Fruit fly (Drosophila melanogaster) whole organism, embryonic: ENCODE results near the gene prg.

Source experiments
- BEAF-32 ChIP-seq: fragments of 200-800 bp; sonication (Bioruptor generic); optimal IDR thresholded peaks from 3 replicates; lab custom pipeline; 2017; ENCODE audit warnings: missing biosample characterization, missing genetic modification characterization, mild to moderate bottlenecking, moderate library complexity, missing genetic modification reagents
- Bgb ChIP-seq: fragments of 200-800 bp; sonication (Bioruptor generic); IDR thresholded peaks from 2 replicates; pipeline ENCODE4 v1.3.6; 2022; ENCODE audit warnings: missing biosample characterization, missing genetic modification characterization; ENCODE audit not compliant: partially characterized antibody
- Bteb2 ChIP-seq: fragments of 200-800 bp; sonication (Bioruptor generic); optimal IDR thresholded peaks from 2 replicates; lab custom pipeline; 2016; ENCODE audit warnings: missing biosample characterization, missing genetic modification characterization
- CG10209 ChIP-seq: fragments of 200-800 bp; sonication (Bioruptor generic); optimal IDR thresholded peaks from 3 replicates; lab custom pipeline; 2017; ENCODE audit warnings: missing biosample characterization, mild to moderate bottlenecking, missing genetic modification characterization, missing genetic modification reagents
- CG1024 ChIP-seq: fragments of 200-800 bp; sonication (Bioruptor generic); IDR thresholded peaks from 2 replicates; pipeline ENCODE4 v1.3.6; 2022; ENCODE audit warnings: missing biosample characterization, missing genetic modification characterization
- CG11398 ChIP-seq: fragments of 200-800 bp; sonication (Bioruptor generic); optimal IDR thresholded peaks from 2 replicates; lab custom pipeline; 2016; ENCODE audit warnings: missing biosample characterization, missing genetic modification characterization
- CG1233 ChIP-seq: fragments of 200-800 bp; sonication (Bioruptor generic); optimal IDR thresholded peaks from 4 replicates; lab custom pipeline; 2018; ENCODE audit warnings: missing biosample characterization, mild to moderate bottlenecking, missing genetic modification characterization
- CG13123 ChIP-seq: fragments of 200-800 bp; sonication (Bioruptor generic); optimal IDR thresholded peaks from 2 replicates; lab custom pipeline; 2016; ENCODE audit warnings: missing biosample characterization, missing genetic modification characterization
- CG13296 ChIP-seq: fragments of 200-800 bp; sonication (Bioruptor generic); optimal IDR thresholded peaks from 3 replicates; lab custom pipeline; 2018; ENCODE audit warnings: missing biosample characterization, mild to moderate bottlenecking, missing genetic modification characterization
- CG13624 ChIP-seq: fragments of 200-800 bp; sonication (Bioruptor generic); optimal IDR thresholded peaks from 2 replicates; lab custom pipeline; 2016; ENCODE audit warnings: missing biosample characterization, missing genetic modification characterization
- CG13775 ChIP-seq: fragments of 200-800 bp; sonication (Bioruptor generic); optimal IDR thresholded peaks from 3 replicates; lab custom pipeline; 2017; ENCODE audit warnings: missing biosample characterization, mild to moderate bottlenecking, missing genetic modification characterization
- CG14441 ChIP-seq: fragments of 200-800 bp; sonication (Bioruptor generic); IDR thresholded peaks from 2 replicates; pipeline ENCODE4 v1.3.6; 2022; ENCODE audit warnings: missing biosample characterization, missing genetic modification characterization
- CG15011 ChIP-seq: fragments of 200-800 bp; sonication (Bioruptor generic); optimal IDR thresholded peaks from 3 replicates; lab custom pipeline; 2018; ENCODE audit warnings: missing biosample characterization, mild to moderate bottlenecking, missing genetic modification characterization
- CG1832 ChIP-seq: fragments of 200-800 bp; sonication (Bioruptor generic); optimal IDR thresholded peaks from 2 replicates; lab custom pipeline; 2017; ENCODE audit warnings: missing biosample characterization, mild to moderate bottlenecking, missing genetic modification characterization, inconsistent platforms
- CG2712 ChIP-seq: fragments of 200-800 bp; optimal IDR thresholded peaks from 3 replicates; lab custom pipeline; 2019; ENCODE audit warnings: missing biosample characterization, mild to moderate bottlenecking, missing genetic modification characterization, moderate library complexity
- CG31224 ChIP-seq: fragments of 200-800 bp; sonication (Bioruptor generic); IDR thresholded peaks from 2 replicates; pipeline ENCODE4 v1.3.6; 2022; ENCODE audit warnings: missing biosample characterization, missing genetic modification characterization
- CG32772 ChIP-seq: fragments of 200-800 bp; sonication (Bioruptor generic); IDR thresholded peaks from 2 replicates; pipeline ENCODE4 v1.3.6; 2022; ENCODE audit warnings: missing biosample characterization, missing genetic modification characterization
- CG3407 ChIP-seq: fragments of 200-800 bp; sonication (Bioruptor generic); optimal IDR thresholded peaks from 2 replicates; lab custom pipeline; 2018; ENCODE audit warnings: missing biosample characterization, mild to moderate bottlenecking, missing genetic modification characterization
- CG4328 ChIP-seq: fragments of 200-800 bp; sonication (Bioruptor generic); optimal IDR thresholded peaks from 3 replicates; lab custom pipeline; 2017; ENCODE audit warnings: missing biosample characterization, missing genetic modification reagents, missing genetic modification characterization
- CG4707 ChIP-seq: fragments of 200-800 bp; sonication (Bioruptor generic); optimal IDR thresholded peaks from 2 replicates; lab custom pipeline; 2018; ENCODE audit warnings: missing biosample characterization, mild to moderate bottlenecking, missing genetic modification characterization, moderate library complexity
- CG5180 ChIP-seq: fragments of 200-800 bp; sonication (Bioruptor generic); optimal IDR thresholded peaks from 3 replicates; lab custom pipeline; 2017; ENCODE audit warnings: missing biosample characterization, missing genetic modification characterization, mild to moderate bottlenecking, moderate library complexity, missing genetic modification reagents
- CG8089 ChIP-seq: fragments of 200-800 bp; sonication (Bioruptor generic); optimal IDR thresholded peaks from 3 replicates; lab custom pipeline; 2016; ENCODE audit warnings: missing biosample characterization, missing genetic modification characterization
- CG8388 ChIP-seq: fragments of 200-800 bp; sonication (Bioruptor generic); optimal IDR thresholded peaks from 2 replicates; lab custom pipeline; 2019; ENCODE audit warnings: missing biosample characterization, mild to moderate bottlenecking, missing genetic modification characterization, moderate library complexity
- CG9437 ChIP-seq: fragments of 200-800 bp; sonication (Bioruptor generic); optimal IDR thresholded peaks from 2 replicates; lab custom pipeline; 2018; ENCODE audit warnings: missing biosample characterization, mild to moderate bottlenecking, missing genetic modification characterization
- Dll ChIP-seq: fragments of 200-800 bp; sonication (Bioruptor generic); IDR thresholded peaks from 4 replicates; pipeline ENCODE4 v1.3.6; 2022; ENCODE audit warnings: missing biosample characterization, missing genetic modification characterization; ENCODE audit not compliant: partially characterized antibody
- E2f2 ChIP-seq: fragments of 200-800 bp; sonication (Bioruptor generic); IDR thresholded peaks from 2 replicates; pipeline ENCODE4 v1.3.6; 2022; ENCODE audit warnings: missing biosample characterization, missing genetic modification characterization
- ERR ChIP-seq: fragments of 200-800 bp; sonication (Bioruptor generic); optimal IDR thresholded peaks from 2 replicates; lab custom pipeline; 2016; ENCODE audit warnings: missing biosample characterization, missing genetic modification characterization
- Gsc ChIP-seq: fragments of 200-800 bp; sonication (Bioruptor generic); IDR thresholded peaks from 2 replicates; pipeline ENCODE4 v1.3.6; 2022; ENCODE audit warnings: missing biosample characterization, missing genetic modification characterization
- H15 ChIP-seq: fragments of 200-800 bp; sonication (Bioruptor generic); IDR thresholded peaks from 3 replicates; pipeline ENCODE4 v1.3.6; 2022; ENCODE audit warnings: missing biosample characterization, missing genetic modification characterization
- MESR4 ChIP-seq: fragments of 200-800 bp; sonication (Bioruptor generic); optimal IDR thresholded peaks from 2 replicates; lab custom pipeline; 2018; ENCODE audit warnings: missing biosample characterization, mild to moderate bottlenecking, missing genetic modification characterization, moderate library complexity
- Med ChIP-seq: fragments of 200-800 bp; sonication (Bioruptor generic); peaks from one replicate; lab custom pipeline; 2016; ENCODE audit warnings: missing biosample characterization, missing genetic modification characterization, mild to moderate bottlenecking, inconsistent platforms, moderate library complexity
- Ptx1 ChIP-seq: fragments of 200-800 bp; sonication (Bioruptor generic); IDR thresholded peaks from 2 replicates; pipeline ENCODE4 v1.3.6; 2022; ENCODE audit warnings: missing biosample characterization, missing genetic modification characterization
- Tbp ChIP-seq: fragments of >200 bp; optimal IDR thresholded peaks from 2 replicates; lab custom pipeline; 2018; ENCODE audit warnings: missing biosample characterization, missing genetic modification characterization
- Vsx1 ChIP-seq: fragments of 200-800 bp; sonication (Bioruptor generic); optimal IDR thresholded peaks from 2 replicates; lab custom pipeline; 2017; ENCODE audit warnings: missing biosample characterization, mild to moderate bottlenecking, missing genetic modification characterization, missing genetic modification reagents
- aop ChIP-seq: fragments of 200-800 bp; sonication (Bioruptor generic); IDR thresholded peaks from 2 replicates; pipeline ENCODE4 v1.3.6; 2022; ENCODE audit warnings: missing biosample characterization, missing genetic modification characterization
- bbx ChIP-seq: fragments of 200-800 bp; sonication (Bioruptor generic); IDR thresholded peaks from 2 replicates; pipeline ENCODE4 v1.3.6; 2022; ENCODE audit warnings: missing biosample characterization, missing genetic modification characterization; ENCODE audit not compliant: partially characterized antibody
- cwo ChIP-seq: fragments of 200-800 bp; sonication (Bioruptor generic); optimal IDR thresholded peaks from 3 replicates; lab custom pipeline; 2017; ENCODE audit warnings: missing biosample characterization, missing genetic modification characterization, mild to moderate bottlenecking, moderate library complexity, missing genetic modification reagents
- dati ChIP-seq: fragments of 200-800 bp; sonication (Bioruptor generic); IDR thresholded peaks from 2 replicates; pipeline ENCODE4 v1.3.6; 2022; ENCODE audit warnings: missing biosample characterization, missing genetic modification characterization
- ewg ChIP-seq: fragments of 200-800 bp; sonication (Bioruptor generic); optimal IDR thresholded peaks from 3 replicates; lab custom pipeline; 2017; ENCODE audit warnings: mild to moderate bottlenecking, missing biosample characterization, missing genetic modification reagents, missing genetic modification characterization
- gcm ChIP-seq: fragments of 200-800 bp; sonication (Bioruptor generic); optimal IDR thresholded peaks from 2 replicates; lab custom pipeline; 2019; ENCODE audit warnings: missing biosample characterization, mild to moderate bottlenecking, missing genetic modification characterization, moderate library complexity
- gcm2 ChIP-seq: fragments of 200-800 bp; sonication (Bioruptor generic); optimal IDR thresholded peaks from 2 replicates; lab custom pipeline; 2016; ENCODE audit warnings: missing biosample characterization, missing genetic modification characterization
- gem ChIP-seq: fragments of 200-800 bp; sonication (Bioruptor generic); optimal IDR thresholded peaks from 2 replicates; lab custom pipeline; 2019; ENCODE audit warnings: missing biosample characterization, mild to moderate bottlenecking, missing genetic modification characterization, moderate library complexity
- jing ChIP-seq: fragments of 200-800 bp; sonication (Bioruptor generic); optimal IDR thresholded peaks from 2 replicates; lab custom pipeline; 2018; ENCODE audit warnings: missing biosample characterization, mild to moderate bottlenecking, missing genetic modification characterization
- mam ChIP-seq: fragments of 200-800 bp; sonication (Bioruptor generic); optimal IDR thresholded peaks from 3 replicates; lab custom pipeline; 2016; ENCODE audit warnings: missing biosample characterization, missing genetic modification characterization
- otp ChIP-seq: fragments of 200-800 bp; sonication (Bioruptor generic); IDR thresholded peaks from 3 replicates; pipeline ENCODE4, ENCODE4 v1.3.6; 2022; ENCODE audit warnings: missing biosample characterization, missing genetic modification characterization
- slbo ChIP-seq: fragments of 200-800 bp; sonication (Bioruptor generic); IDR thresholded peaks from 2 replicates; pipeline ENCODE4 v1.3.6; 2022; ENCODE audit warnings: missing biosample characterization, missing genetic modification characterization
- slou ChIP-seq: fragments of 200-800 bp; sonication (Bioruptor generic); optimal IDR thresholded peaks from 3 replicates; lab custom pipeline; 2016; ENCODE audit warnings: missing biosample characterization, missing genetic modification characterization
- stc ChIP-seq: fragments of 200-800 bp; sonication (Bioruptor generic); IDR thresholded peaks from 2 replicates; pipeline ENCODE4 v1.3.6; 2022; ENCODE audit warnings: missing biosample characterization, missing genetic modification characterization
- vfl ChIP-seq: fragments of 200-800 bp; sonication (Bioruptor generic); optimal IDR thresholded peaks from 2 replicates; lab custom pipeline; 2016; ENCODE audit warnings: missing biosample characterization, missing genetic modification characterization
- vnd ChIP-seq: fragments of 200-800 bp; sonication (Bioruptor generic); IDR thresholded peaks from 3 replicates; pipeline ENCODE4 v1.3.6; 2022; ENCODE audit warnings: missing biosample characterization, missing genetic modification characterization; ENCODE audit not compliant: partially characterized antibody
- zen2 ChIP-seq: fragments of 200-800 bp; sonication (Bioruptor generic); IDR thresholded peaks from 3 replicates; pipeline ENCODE4 v1.3.6; 2022; ENCODE audit warnings: missing biosample characterization, missing genetic modification characterization; ENCODE audit not compliant: partially characterized antibody

prg gene

DNA sequence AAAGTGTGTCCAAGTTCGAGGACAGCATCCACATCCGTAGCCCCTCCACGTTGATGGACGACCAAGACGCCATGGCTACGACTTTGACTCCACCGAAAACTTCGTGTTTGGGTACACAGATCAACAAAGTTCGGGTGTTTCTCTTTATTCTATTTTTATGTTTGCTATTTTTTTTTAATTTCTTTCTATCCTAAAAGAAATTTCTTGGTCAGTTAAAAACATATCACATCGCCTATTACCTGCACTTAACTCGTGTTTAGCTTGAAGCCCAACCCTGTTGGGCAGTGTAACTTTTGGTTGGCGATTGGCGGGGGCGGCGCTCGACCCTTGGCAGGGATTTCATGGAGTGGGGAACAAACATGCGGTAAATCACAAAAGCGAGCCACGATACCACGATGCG is 9.2 kb downstream of the prg start (continued):
- TF ChIP-seq cwo (GFP tag; lab: Kevin White, UChicago) (peak; percentile 48), zen2 (GFP tag; lab: Robert Waterston, UW) (no peak), gcm2 (GFP tag; lab: Kevin White, UChicago) (no peak), Ptx1 (GFP tag; lab: Robert Waterston, UW) (peak; percentile 73; the same call in 1 of the 2 replicates), vfl (GFP tag; lab: Kevin White, UChicago) (no peak), Gsc (0 out of 2 replicates have a peak, but pooled peaks have one; percentile 20), CG13123 (no peak), CG4328 (GFP tag; lab: Kevin White, UChicago) (no peak), CG13296 (GFP tag; lab: Kevin White, UChicago) (no peak), CG14441 (GFP tag; lab: Robert Waterston, UW) (peak; percentile 67), CG9437 (GFP tag; lab: Kevin White, UChicago) (no peak), Vsx1 (no peak), mam (no peak), bbx (GFP tag; lab: Robert Waterston, UW) (no peak), Dll (GFP tag; lab: Robert Waterston, UW) (no peak), CG5180 (GFP tag; lab: Kevin White, UChicago) (peak; percentile 32), vnd (GFP tag; lab: Robert Waterston, UW) (no peak), CG1233 (peak; percentile 54), CG13624 (peak; percentile 4), CG4707 (GFP tag; lab: Kevin White, UChicago) (no peak), CG8388 (peak; percentile 46), Bteb2 (GFP tag; lab: Kevin White, UChicago) (no peak), CG1832 (GFP tag; lab: Kevin White, UChicago) (no peak), CG11398 (GFP tag; lab: Kevin White, UChicago) (no peak), BEAF-32 (no peak), CG1024 (GFP tag; lab: Robert Waterston, UW) (no peak), slou (no peak), Med (GFP tag; lab: Kevin White, UChicago) (peak; percentile 89), jing (GFP tag; lab: Kevin White, UChicago) (peak; percentile 18), CG10209 (GFP tag; lab: Kevin White, UChicago) (peak; percentile 25), CG3407 (peak; percentile 9), Tbp (GFP tag; lab: Kevin White, UChicago) (no peak), gem (tag; lab: Kevin White, UChicago) (peak; percentile 66), CG13775 (peak; percentile 22), CG2712 (tag; lab: Kevin White, UChicago) (peak; percentile 71), H15 (GFP tag; lab: Robert Waterston, UW) (peak; percentile 65; the same call in 2 of the 3 replicates), ewg (GFP tag; lab: Kevin White, UChicago) (no peak), aop (GFP tag; lab: Robert Waterston, UW) (no peak), stc (GFP tag; lab: Robert Waterston, UW) (peak; percentile 72), CG8089 (GFP tag; lab: Kevin White, UChicago) (no peak), dati (no peak), CG15011 (GFP tag; lab: Kevin White, UChicago) (no peak), slbo (peak; percentile 59), ERR (no peak), Bgb (no peak), gcm (GFP tag; lab: Kevin White, UChicago) (peak; percentile 28), CG31224 (GFP tag; lab: Robert Waterston, UW) (no peak), MESR4 (GFP tag; lab: Kevin White, UChicago) (no peak), otp (GFP tag; lab: Robert Waterston, UW) (peak; percentile 75), E2f2 (GFP tag; lab: Robert Waterston, UW) (peak; percentile 30; the same call in 1 of the 2 replicates), CG32772 (GFP tag; lab: Robert Waterston, UW) (peak; percentile 66; the same call in 1 of the 2 replicates)
